Worm (Caenorhabditis elegans): ENCODE results near the gene srg-59.

The srg-59 gene

DNA sequence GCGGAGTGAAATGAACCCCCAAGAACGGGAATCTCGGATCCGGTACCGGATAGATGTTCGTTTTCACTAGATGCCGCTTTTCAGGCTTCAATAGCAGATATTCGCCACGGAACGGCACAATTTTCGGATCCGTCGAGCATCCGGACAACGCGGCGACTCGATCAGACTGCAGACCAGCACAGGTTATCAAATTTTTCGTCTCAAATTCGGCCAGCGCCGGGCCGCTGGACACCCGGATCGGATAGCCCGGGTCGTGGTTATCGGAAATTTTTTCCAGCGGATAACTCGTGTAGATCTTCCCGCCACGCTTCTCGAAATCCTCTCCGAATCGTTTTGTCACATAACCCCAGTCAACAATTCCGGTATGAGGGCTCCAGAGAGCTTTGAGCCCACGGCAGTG, 34.6 kb downstream of the srg-59 start:
- TF ChIP-seq set-16 (GFP tag; IDR thresholded peaks at IDR 0.05) (peak; percentile 59), lin-38 (GFP tag; IDR thresholded peaks at IDR 0.05) (no peak), skn-1 (tag; optimal IDR thresholded peaks at IDR 0.05) (no peak), nhr-10 (tag; optimal IDR thresholded peaks at IDR 0.05) (no peak)

DNA sequence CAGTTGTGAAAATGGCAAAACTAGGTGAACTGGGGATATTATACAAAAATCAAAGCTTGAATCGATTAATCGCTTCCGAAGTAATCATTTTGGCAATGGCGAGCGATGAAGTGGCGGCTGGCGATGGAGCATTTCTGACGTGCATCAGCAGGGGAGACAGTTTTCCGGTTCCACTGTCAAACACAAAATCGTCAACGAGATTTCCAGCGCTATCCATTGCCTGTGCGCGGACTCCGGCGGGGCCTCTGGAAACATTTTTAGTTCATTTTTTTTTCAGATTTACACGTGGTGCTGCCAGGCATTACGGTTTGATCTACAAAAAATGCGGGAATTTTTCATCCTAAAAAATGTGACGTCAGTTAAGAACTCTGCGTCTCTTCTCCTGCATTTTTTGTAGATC, 36.6 kb downstream of the srg-59 start:
- TF ChIP-seq F44E2.7 (GFP tag; IDR thresholded peaks at IDR 0.05): no peak
- TF ChIP-seq tra-1 (GFP tag; IDR thresholded peaks at IDR 0.05): peak; percentile 6; the same call in 1 of the 2 replicates

DNA sequence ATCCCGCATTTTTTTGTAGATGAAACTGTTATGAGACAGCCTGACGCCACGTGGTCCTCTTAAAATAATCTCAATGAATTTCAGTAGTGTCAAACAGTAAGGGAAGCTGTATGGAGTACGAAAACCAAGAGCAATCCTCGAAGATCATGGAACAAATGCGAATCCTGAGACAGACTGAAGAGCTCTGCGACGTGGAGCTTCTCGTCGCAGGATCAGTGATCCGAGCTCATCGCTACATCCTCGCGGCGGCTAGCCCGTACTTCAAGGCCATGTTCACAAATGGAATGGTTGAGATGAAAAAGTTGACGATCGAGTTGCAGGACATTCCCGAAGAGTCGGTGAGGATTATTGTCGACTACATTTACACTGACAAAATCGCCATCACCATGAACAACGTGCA, 40.9 kb downstream of the srg-59 start:
- TF ChIP-seq aha-1 (tag): peak; percentile 96
- TF ChIP-seq unc-39 (tag; optimal IDR thresholded peaks at IDR 0.05): no peak

DNA sequence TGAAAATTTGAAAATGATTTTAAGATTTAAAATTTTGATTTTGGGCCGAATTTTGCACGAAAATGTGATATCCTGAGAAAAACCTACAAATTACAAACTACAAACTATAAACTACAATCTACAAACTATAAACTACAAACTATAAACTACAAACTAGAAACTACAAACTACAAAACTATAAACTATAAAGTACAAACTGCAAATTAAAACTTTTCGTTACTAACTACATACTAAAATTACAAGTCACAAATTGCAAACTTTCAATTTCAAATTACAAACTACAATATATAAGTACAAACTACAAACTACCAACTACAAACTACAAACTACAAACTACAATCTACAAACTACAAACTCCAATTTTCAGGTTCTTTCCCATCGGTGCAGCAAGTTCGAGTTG, 41.6 kb downstream of the srg-59 start:
- TF ChIP-seq aha-1 (tag): no peak
- TF ChIP-seq nhr-28 (tag; optimal IDR thresholded peaks at IDR 0.05): peak; percentile 92

DNA sequence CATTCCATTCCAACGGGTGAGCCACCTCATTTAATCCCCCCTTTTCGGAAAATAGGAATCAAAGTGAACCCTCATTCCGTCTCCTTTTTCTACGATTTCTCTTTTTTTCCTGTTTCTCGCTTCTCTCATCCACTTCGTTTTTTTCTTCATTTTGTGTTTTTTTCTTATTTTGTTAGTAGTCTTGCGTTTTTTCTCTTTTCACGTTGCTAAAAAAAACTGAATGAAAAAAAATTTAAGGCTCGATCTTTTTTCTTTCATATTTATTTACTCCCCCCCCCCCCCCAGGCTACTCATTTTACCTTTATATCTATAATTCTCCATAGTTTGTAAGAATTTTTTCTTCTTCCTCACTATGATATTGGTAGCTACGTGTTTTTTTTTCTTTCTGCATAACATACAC, 47.5 kb downstream of the srg-59 start:
- no peak for TF ChIP-seq daf-12 (tag; optimal IDR thresholded peaks at IDR 0.05)
- TF ChIP-seq tag-97 (GFP tag; IDR thresholded peaks at IDR 0.05): no peak
- peak in 1 of 2 experiments; percentile 94 for TF ChIP-seq unc-62 (GFP tag; optimal IDR thresholded peaks at IDR 0.05 in 1 of 2)
- no peak for TF ChIP-seq unc-62 (tag; optimal IDR thresholded peaks at IDR 0.05)
- TF ChIP-seq dmd-9 (GFP tag; IDR thresholded peaks at IDR 0.05): no peak
- peak; percentile 30 for TF ChIP-seq aha-1 (tag)

DNA sequence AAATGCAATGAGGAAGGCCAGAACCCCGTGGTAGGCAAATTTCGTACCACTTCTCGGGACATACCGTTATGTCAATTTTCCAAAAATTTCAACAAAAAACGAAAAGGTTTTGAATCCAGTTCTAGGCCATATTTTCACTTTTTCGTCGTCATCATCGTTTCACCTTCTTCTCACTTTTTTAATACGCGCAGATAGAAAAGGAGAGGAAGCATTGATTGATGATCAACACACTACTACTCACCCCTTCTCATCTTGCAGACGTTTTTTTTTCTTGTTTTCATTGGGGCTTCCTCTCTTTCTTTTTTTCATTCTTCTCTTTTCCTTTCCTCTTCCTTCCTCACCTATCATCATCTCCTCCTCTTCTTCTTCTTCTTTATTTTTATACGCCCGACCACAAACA, 49.4 kb downstream of the srg-59 start:
- TF ChIP-seq nhr-28 (tag; optimal IDR thresholded peaks at IDR 0.05): peak; percentile 37
- TF ChIP-seq F26F4.8 (GFP tag; conservative IDR thresholded peaks at IDR 0.05): no peak
- TF ChIP-seq F37D6.2 (tag; optimal IDR thresholded peaks at IDR 0.05): no peak
- TF ChIP-seq lin-1 (GFP tag; IDR thresholded peaks at IDR 0.05): no peak

DNA sequence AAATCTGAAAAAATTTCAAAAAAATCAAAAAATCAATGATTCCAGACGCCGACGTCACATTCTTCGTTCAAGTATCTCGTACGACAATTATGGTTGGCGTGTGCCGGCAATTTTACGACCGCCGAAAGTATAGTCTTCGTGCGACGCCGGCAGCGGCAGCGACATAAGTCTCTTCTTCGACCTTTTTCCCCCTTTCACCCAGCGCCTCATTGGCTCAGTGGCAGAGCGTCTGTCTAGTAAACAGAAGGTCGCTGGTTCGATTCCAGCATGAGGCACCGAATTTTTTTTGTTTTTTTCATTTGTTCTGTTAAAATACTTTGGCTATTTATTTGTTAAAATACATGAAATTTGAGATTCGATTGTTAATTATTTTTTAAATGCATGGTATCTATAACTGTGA, 51.3 kb downstream of the srg-59 start:
- TF ChIP-seq cey-2 (tag; optimal IDR thresholded peaks at IDR 0.05; ENCODE audit: borderline replicate concordance, insufficient read depth): no peak
- no peak for TF ChIP-seq hif-1 (tag; optimal IDR thresholded peaks at IDR 0.05)
- TF ChIP-seq daf-8 (GFP tag; IDR thresholded peaks at IDR 0.05): no peak
- peak; percentile 49 for TF ChIP-seq lin-13 (GFP tag; optimal IDR thresholded peaks at IDR 0.05)
- no peak for TF ChIP-seq dmd-9 (GFP tag; IDR thresholded peaks at IDR 0.05)
- no peak for TF ChIP-seq ceh-44 (GFP tag; IDR thresholded peaks at IDR 0.05)
- TF ChIP-seq tag-97 (GFP tag; IDR thresholded peaks at IDR 0.05): no peak
- peak; percentile 73 for TF ChIP-seq pha-4 (GFP tag; IDR thresholded peaks at IDR 0.05)
- TF ChIP-seq pha-4 (tag; optimal IDR thresholded peaks at IDR 0.05): no peak
- peak; percentile 55; the same call in 1 of the 2 replicates for TF ChIP-seq arid-1 (GFP tag; conservative IDR thresholded peaks at IDR 0.05)
- no peak for TF ChIP-seq ceh-20 (GFP tag; IDR thresholded peaks at IDR 0.05)
- no peak for TF ChIP-seq T20F7.1 (GFP tag; optimal IDR thresholded peaks at IDR 0.05)
- TF ChIP-seq daf-19 (GFP tag; conservative IDR thresholded peaks at IDR 0.05): no peak
- no peak for TF ChIP-seq gei-8 (GFP tag; optimal IDR thresholded peaks at IDR 0.05)
- TF ChIP-seq lin-39 (tag; optimal IDR thresholded peaks at IDR 0.05): no peak
- TF ChIP-seq lsy-2 (tag; optimal IDR thresholded peaks at IDR 0.05): peak in 1 of 2 experiments; percentile 55
- peak; percentile 55; the same call in 1 of the 2 replicates for TF ChIP-seq snpc-1.2 (GFP tag; IDR thresholded peaks at IDR 0.05)
- 0 out of 2 replicates have a peak, but pooled peaks have one; percentile 21 for TF ChIP-seq T26A8.4 (GFP tag; IDR thresholded peaks at IDR 0.05)
- 0 out of 2 replicates have a peak, but pooled peaks have one; percentile 26 for TF ChIP-seq Y75B8A.6 (GFP tag; IDR thresholded peaks at IDR 0.05)
- no peak for TF ChIP-seq ama-1 (optimal IDR thresholded peaks at IDR 0.05)
- TF ChIP-seq ceh-28 (tag; optimal IDR thresholded peaks at IDR 0.05): no peak
- no peak for TF ChIP-seq F44E2.7 (GFP tag; IDR thresholded peaks at IDR 0.05)
- no peak for TF ChIP-seq Y5F2A.4 (GFP tag; optimal IDR thresholded peaks at IDR 0.05)
- no peak for TF ChIP-seq zag-1 (tag; optimal IDR thresholded peaks at IDR 0.05)
- TF ChIP-seq F26F4.8 (GFP tag; conservative IDR thresholded peaks at IDR 0.05): 0 out of 2 replicates have a peak, but pooled peaks have one; percentile 27
- peak; percentile 61 for TF ChIP-seq mes-2 (tag; optimal IDR thresholded peaks at IDR 0.05; ENCODE audit: poor library complexity, severe bottlenecking)
- TF ChIP-seq nhr-76 (tag; optimal IDR thresholded peaks at IDR 0.05): no peak
- TF ChIP-seq nhr-10 (tag; optimal IDR thresholded peaks at IDR 0.05): no peak
